Worm (Caenorhabditis elegans) whole organism, early embryonic: ENCODE results near the gene lnkn-1.

Experiments used
- B0310.2 ChIP-seq: sonication (generic microtip); optimal IDR thresholded peaks from 2 replicates; lab custom pipeline; 2016; ENCODE audit warnings: mild to moderate bottlenecking, missing genetic modification characterization, missing compliant biosample characterization
- F13C5.2 ChIP-seq: sonication (generic microtip); optimal IDR thresholded peaks from 2 replicates; lab custom pipeline; 2017; ENCODE audit warnings: mild to moderate bottlenecking, missing genetic modification characterization, inconsistent platforms, missing compliant biosample characterization
- aly-1 ChIP-seq: sonication (generic microtip); optimal IDR thresholded peaks from 2 replicates; lab custom pipeline; 2016; ENCODE audit warnings: missing genetic modification characterization, missing compliant biosample characterization
- ama-1 ChIP-seq: fragments of 150-350 bp; optimal IDR thresholded peaks from 2 replicates; lab custom pipeline; 2014
- ceh-13 ChIP-seq: fragments of 200-800 bp; sonication (Bioruptor generic); optimal IDR thresholded peaks from 2 replicates; lab custom pipeline; 2018; ENCODE audit warnings: mild to moderate bottlenecking, missing genetic modification characterization, missing compliant biosample characterization
- ceh-36 ChIP-seq: sonication (generic microtip); optimal IDR thresholded peaks from 2 replicates; lab custom pipeline; 2016; ENCODE audit warnings: missing genetic modification characterization, inconsistent platforms, missing compliant biosample characterization
- ets-7 ChIP-seq: sonication (generic microtip); optimal IDR thresholded peaks from 2 replicates; lab custom pipeline; 2016; ENCODE audit warnings: missing genotype, missing genetic modification characterization, missing compliant biosample characterization
- flt-1 ChIP-seq: fragments of 200-800 bp; sonication (Bioruptor generic); IDR thresholded peaks from 2 replicates; pipeline ENCODE4 v1.3.6; 2022; ENCODE audit warnings: missing genetic modification characterization, missing compliant biosample characterization
- hmbx-1 ChIP-seq: sonication (generic microtip); optimal IDR thresholded peaks from 2 replicates; lab custom pipeline; 2016; ENCODE audit warnings: mild to moderate bottlenecking, missing genetic modification characterization, missing compliant biosample characterization
- hmg-4 ChIP-seq: fragments of 200-800 bp; sonication (Bioruptor generic); optimal IDR thresholded peaks from 2 replicates; lab custom pipeline; 2018; ENCODE audit warnings: mild to moderate bottlenecking, missing genetic modification characterization, missing compliant biosample characterization
- hnd-1 ChIP-seq: sonication (generic microtip); optimal IDR thresholded peaks from 2 replicates; lab custom pipeline; 2016; ENCODE audit warnings: missing genetic modification characterization, missing compliant biosample characterization
- pes-1 ChIP-seq: fragments of 200-800 bp; sonication (Bioruptor generic); IDR thresholded peaks from 2 replicates; pipeline ENCODE4 v1.3.6; 2022; ENCODE audit warnings: missing genetic modification reagents, missing genetic modification characterization, missing compliant biosample characterization
- scrt-1 ChIP-seq: fragments of 200-800 bp; sonication (Bioruptor generic); IDR thresholded peaks from 2 replicates; pipeline ENCODE4 v1.3.6; 2022; ENCODE audit warnings: missing genetic modification characterization, missing compliant biosample characterization
- sea-1 ChIP-seq: fragments of 200-800 bp; sonication (Bioruptor generic); conservative IDR thresholded peaks from 2 replicates; pipeline ENCODE4 v1.3.6; 2022; ENCODE audit warnings: missing genetic modification characterization, missing compliant biosample characterization
- tbx-11 ChIP-seq: fragments of 200-800 bp; sonication (Bioruptor generic); IDR thresholded peaks from 2 replicates; pipeline ENCODE4 v1.3.6; 2022; ENCODE audit warnings: missing genetic modification characterization, missing compliant biosample characterization
- tbx-37 ChIP-seq: fragments of 200-800 bp; sonication (Bioruptor generic); conservative IDR thresholded peaks from 2 replicates; pipeline ENCODE4 v1.3.6; 2022; ENCODE audit warnings: missing genetic modification reagents, missing genetic modification characterization, missing compliant biosample characterization
- tra-4 ChIP-seq: sonication (generic microtip); optimal IDR thresholded peaks from 2 replicates; lab custom pipeline; 2017; ENCODE audit warnings: missing genetic modification characterization, missing compliant biosample characterization

lnkn-1 gene

DNA sequence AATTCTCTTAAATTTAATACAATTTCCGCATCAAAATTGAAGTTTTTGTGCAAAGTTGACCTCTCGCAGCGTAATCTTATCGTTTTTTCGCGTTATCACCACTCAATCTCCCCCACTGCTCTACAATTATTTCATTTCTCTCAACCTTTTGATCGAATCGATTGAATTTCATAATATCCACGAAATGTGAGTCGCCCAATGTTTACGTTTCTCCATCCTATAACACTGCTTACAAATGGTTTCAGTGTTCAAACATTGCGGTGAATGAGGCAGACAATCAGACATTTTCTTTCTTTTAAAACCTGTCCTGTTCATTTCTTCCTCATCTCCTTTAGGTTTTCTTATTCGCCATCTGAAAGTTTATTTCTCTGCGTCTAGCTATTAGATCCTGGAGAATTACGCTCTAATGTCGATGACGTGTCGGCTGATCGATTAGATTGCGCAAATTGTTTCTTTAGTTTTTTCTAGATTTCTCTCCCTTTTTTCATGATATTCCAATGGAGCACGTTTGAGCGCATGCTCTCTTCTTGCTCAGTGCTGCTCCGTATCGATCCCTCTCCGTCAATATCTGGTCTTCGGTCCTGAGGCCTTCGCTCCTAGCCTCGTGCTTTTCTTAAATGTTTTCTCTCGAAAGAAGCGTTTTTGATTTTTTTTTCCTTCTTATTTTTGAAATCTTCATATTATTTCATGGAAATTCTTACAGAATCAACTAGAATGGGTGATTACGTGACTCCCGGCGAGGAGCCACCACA, 15.1 kb downstream of the lnkn-1 start, which contains the start of gene unc-32:
Gene unc-32, plus strand, starts transcription at position 702 of the 752 bp plus-strand sequence.
- TF ChIP-seq F13C5.2 (tag; lab: Kevin White, UChicago) (no peak), ama-1 (lab: Kevin White, UChicago) (no peak), ceh-13 (GFP tag; lab: Kevin White, UChicago) (no peak), tra-4 (tag; lab: Kevin White, UChicago) (no peak), aly-1 (tag; lab: Kevin White, UChicago) (no peak), ceh-36 (tag; lab: Kevin White, UChicago) (no peak), hmg-4 (GFP tag; lab: Kevin White, UChicago) (no peak), ets-7 (tag; lab: Kevin White, UChicago) (no peak), tbx-11 (GFP tag; lab: Robert Waterston, UW) (no peak), tbx-37 (GFP tag; lab: Robert Waterston, UW) (no peak)

DNA sequence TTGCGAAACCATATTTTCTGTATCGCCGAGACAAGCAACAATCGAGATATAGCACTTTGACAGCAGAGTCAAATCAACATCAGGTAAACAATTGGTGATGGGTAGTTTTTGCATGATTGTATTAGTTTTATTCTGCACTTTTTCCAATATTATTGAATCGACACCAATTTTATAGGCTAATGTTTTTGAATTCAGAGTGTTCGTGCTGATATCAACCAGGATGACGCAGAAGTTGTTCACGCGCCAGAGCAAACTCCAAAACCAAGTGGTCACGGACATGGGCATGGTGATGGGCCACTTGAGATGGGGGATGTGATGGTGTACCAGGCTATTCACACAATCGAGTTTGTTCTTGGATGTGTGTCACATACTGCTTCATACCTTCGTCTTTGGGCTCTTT, 20.1 kb downstream of the lnkn-1 start:
- TF ChIP-seq B0310.2 (tag; lab: Kevin White, UChicago) (no peak), sea-1 (GFP tag; lab: Robert Waterston, UW) (no peak), ceh-13 (GFP tag; lab: Kevin White, UChicago) (no peak), tbx-11 (GFP tag; lab: Robert Waterston, UW) (no peak), scrt-1 (GFP tag; lab: Robert Waterston, UW) (no peak), tra-4 (tag; lab: Kevin White, UChicago) (no peak)

DNA sequence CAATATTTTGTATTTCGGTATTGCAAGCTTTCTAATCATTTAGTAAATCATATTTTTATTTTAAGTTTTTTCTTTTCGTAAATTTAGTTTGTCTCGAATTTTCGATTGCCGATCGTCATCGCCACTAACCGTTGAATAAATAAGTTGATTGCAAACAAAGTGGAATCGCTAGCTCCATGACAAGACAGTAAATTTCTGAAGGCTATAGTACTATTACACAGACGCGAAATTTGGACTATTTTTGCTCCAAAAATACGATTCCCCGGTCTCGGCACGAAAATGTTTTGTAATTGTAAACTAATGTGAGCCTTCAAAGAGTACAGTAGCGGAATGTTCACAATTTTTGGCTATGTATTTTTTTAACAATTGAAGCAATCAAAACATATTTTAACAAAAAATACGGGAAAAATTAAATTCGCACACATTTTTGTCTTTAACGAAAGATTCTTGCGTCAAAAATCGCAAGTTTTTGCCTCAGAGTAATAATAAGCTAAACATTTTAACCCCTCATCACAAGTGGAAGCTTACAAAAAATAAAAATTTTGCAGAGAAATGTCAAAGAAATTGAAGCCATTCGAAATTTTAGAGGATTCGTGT, 21.7 kb downstream of the lnkn-1 start, which contains the start of gene tpk-1:
Gene tpk-1, plus strand, starts transcription at position 547 of the 597 bp plus-strand sequence.
- TF ChIP-seq tbx-37 (GFP tag; lab: Robert Waterston, UW) (no peak), ceh-36 (tag; lab: Kevin White, UChicago) (no peak), hnd-1 (tag; lab: Kevin White, UChicago) (no peak), sea-1 (GFP tag; lab: Robert Waterston, UW) (no peak), pes-1 (GFP tag; lab: Robert Waterston, UW) (no peak), tbx-11 (GFP tag; lab: Robert Waterston, UW) (no peak), hmbx-1 (tag; lab: Kevin White, UChicago) (no peak), ets-7 (tag; lab: Kevin White, UChicago) (no peak), ceh-13 (GFP tag; lab: Kevin White, UChicago) (no peak), tra-4 (tag; lab: Kevin White, UChicago) (no peak), aly-1 (tag; lab: Kevin White, UChicago) (no peak), F13C5.2 (tag; lab: Kevin White, UChicago) (no peak)

DNA sequence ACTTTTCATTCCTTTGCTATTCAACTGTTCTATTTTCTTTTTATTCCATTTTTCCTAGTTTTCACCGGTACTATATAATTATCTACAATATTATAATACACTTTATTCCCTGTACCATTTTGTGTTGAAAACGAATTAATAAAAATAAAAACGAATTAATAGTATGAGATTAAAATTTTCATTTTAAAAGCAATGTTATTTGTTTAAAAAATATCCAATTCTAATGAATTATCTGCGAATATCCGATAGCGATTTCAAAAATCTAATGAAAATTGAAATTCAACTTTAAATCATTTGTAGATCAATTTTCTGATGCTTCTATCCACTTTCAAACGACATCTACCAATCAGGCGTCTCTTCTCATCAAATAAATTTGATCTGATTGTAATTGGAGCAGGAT, 23.4 kb downstream of the lnkn-1 start, which contains the start of gene trxr-2:
Gene trxr-2, plus strand, starts transcription at position 301 of the 400 bp plus-strand sequence.
- TF ChIP-seq B0310.2 (tag; lab: Kevin White, UChicago) (no peak), scrt-1 (GFP tag; lab: Robert Waterston, UW) (no peak), sea-1 (GFP tag; lab: Robert Waterston, UW) (no peak), F13C5.2 (tag; lab: Kevin White, UChicago) (no peak), flt-1 (GFP tag; lab: Robert Waterston, UW) (no peak), hnd-1 (tag; lab: Kevin White, UChicago) (no peak), hmg-4 (GFP tag; lab: Kevin White, UChicago) (no peak), tbx-11 (GFP tag; lab: Robert Waterston, UW) (no peak), ceh-13 (GFP tag; lab: Kevin White, UChicago) (no peak), aly-1 (tag; lab: Kevin White, UChicago) (no peak), pes-1 (GFP tag; lab: Robert Waterston, UW) (no peak), tbx-37 (GFP tag; lab: Robert Waterston, UW) (no peak), ceh-36 (tag; lab: Kevin White, UChicago) (no peak)

DNA sequence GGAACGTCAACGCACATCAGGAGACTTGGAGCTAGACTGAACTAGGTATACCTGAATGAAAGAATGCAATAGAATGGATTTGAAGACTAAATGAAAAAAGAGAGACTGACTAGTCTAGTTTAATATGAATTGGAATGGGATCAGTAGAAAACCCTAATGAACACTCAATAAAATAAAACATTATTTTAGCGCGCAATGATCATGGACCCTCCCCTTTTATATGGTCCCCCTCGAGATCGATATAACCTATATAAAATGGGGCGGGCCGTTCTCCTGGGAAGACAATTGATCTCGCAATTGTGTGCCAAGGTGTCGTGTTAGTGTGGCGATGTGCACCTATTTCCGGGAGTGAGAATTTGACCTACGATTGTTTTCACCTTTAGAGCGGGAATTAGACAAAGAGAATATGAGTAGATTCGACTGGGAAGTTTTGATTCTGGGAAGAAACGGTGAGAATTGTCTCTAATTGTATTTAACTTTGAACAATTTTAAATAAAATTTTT, 27.9 kb downstream of the lnkn-1 start, which contains the start of gene cdc-25.3:
Gene cdc-25.3, minus strand, starts transcription at position 51 of the 503 bp plus-strand sequence.
- TF ChIP-seq tbx-11 (GFP tag; lab: Robert Waterston, UW), result no peak
- TF ChIP-seq aly-1 (tag; lab: Kevin White, UChicago), result no peak
- TF ChIP-seq hmbx-1 (tag; lab: Kevin White, UChicago), result no peak
- TF ChIP-seq F13C5.2 (tag; lab: Kevin White, UChicago), result no peak
- TF ChIP-seq B0310.2 (tag; lab: Kevin White, UChicago), result no peak
- TF ChIP-seq tbx-37 (GFP tag; lab: Robert Waterston, UW), result no peak
- no peak for TF ChIP-seq pes-1 (GFP tag; lab: Robert Waterston, UW)
- TF ChIP-seq scrt-1 (GFP tag; lab: Robert Waterston, UW), result no peak
- TF ChIP-seq ceh-13 (GFP tag; lab: Kevin White, UChicago), result no peak
- no peak for TF ChIP-seq sea-1 (GFP tag; lab: Robert Waterston, UW)
- no peak for TF ChIP-seq flt-1 (GFP tag; lab: Robert Waterston, UW)
- no peak for TF ChIP-seq ets-7 (tag; lab: Kevin White, UChicago)
- no peak for TF ChIP-seq ama-1 (lab: Kevin White, UChicago)

DNA sequence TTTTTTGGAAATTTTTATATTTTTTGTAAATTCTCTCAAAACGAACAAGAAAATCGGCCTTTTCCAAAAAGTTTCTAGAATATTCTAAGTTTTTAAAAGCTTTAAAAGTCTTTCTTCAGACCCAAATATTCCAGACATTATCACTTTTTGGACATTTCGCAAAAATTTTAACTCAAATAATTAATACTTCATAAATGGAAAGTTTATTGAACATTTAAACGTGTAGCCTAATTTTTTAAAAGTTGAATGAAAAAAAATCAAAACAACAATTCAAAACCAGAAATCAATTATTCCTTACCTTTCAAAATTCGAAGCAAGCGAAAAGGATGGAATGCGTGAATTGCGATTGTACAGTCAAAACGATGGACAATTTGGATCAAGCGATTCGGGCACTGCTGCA, 29.8 kb downstream of the lnkn-1 start, which contains the start of gene ZK637.15:
Gene ZK637.15, plus strand, starts transcription at position 301 of the 400 bp plus-strand sequence.
- TF ChIP-seq B0310.2 (tag; lab: Kevin White, UChicago) (no peak), scrt-1 (GFP tag; lab: Robert Waterston, UW) (no peak), sea-1 (GFP tag; lab: Robert Waterston, UW) (no peak), hmg-4 (GFP tag; lab: Kevin White, UChicago) (no peak), tbx-11 (GFP tag; lab: Robert Waterston, UW) (no peak), hmbx-1 (tag; lab: Kevin White, UChicago) (no peak), ama-1 (lab: Kevin White, UChicago) (no peak), pes-1 (GFP tag; lab: Robert Waterston, UW) (no peak), ceh-36 (tag; lab: Kevin White, UChicago) (no peak)
